Worm (Caenorhabditis elegans) whole organism, young adult: ENCODE data around the gene ZK899.6.

Experiments
- F49E8.2 ChIP-seq: sonication (generic microtip); optimal IDR thresholded peaks from 3 replicates; lab custom pipeline; 2017; ENCODE audit warnings: missing genetic modification characterization, mild to moderate bottlenecking, missing compliant biosample characterization, antibody characterized with exemption, moderate library complexity; ENCODE audit not compliant: insufficient read depth
- ceh-100 ChIP-seq: fragments of 200-800 bp; sonication (Bioruptor generic); IDR thresholded peaks from 2 replicates; pipeline ENCODE4 v1.3.6; 2022; ENCODE audit warnings: missing genetic modification reagents, missing genetic modification characterization, missing compliant biosample characterization
- dpl-1 ChIP-seq: fragments of 150-350 bp; optimal IDR thresholded peaks from 2 replicates; lab custom pipeline; 2014; ENCODE audit warnings: missing biosample characterization, missing genetic modification reagents, missing genetic modification characterization
- hlh-12 ChIP-seq: sonication (generic microtip); optimal IDR thresholded peaks from 2 replicates; lab custom pipeline; 2016; ENCODE audit warnings: missing genetic modification characterization, missing compliant biosample characterization
- lin-40 ChIP-seq: sonication (generic microtip); optimal IDR thresholded peaks from 2 replicates; lab custom pipeline; 2016; ENCODE audit warnings: missing genetic modification characterization, mild to moderate bottlenecking, missing compliant biosample characterization, missing genotype, missing genetic modification reagents
- snpc-4 ChIP-seq, 5 experiments: fragments of 150-350 bp in 1 of 5; sonication (generic microtip) in 4 of 5; optimal IDR thresholded peaks; 2 replicates each; lab custom pipeline; 2014 to 2018; ENCODE audit warnings: missing genetic modification characterization in 5 of 5, missing biosample characterization in 3 of 5, antibody characterized with exemption in 2 of 5, mild to moderate bottlenecking in 2 of 5, missing compliant biosample characterization in 2 of 5, missing genotype in 2 of 5, moderate library complexity in 2 of 5, missing genetic modification reagents in 1 of 5
- sptf-2 ChIP-seq: fragments of 200-800 bp; sonication (Bioruptor generic); optimal IDR thresholded peaks from 2 replicates; lab custom pipeline; 2018; ENCODE audit warnings: mild to moderate bottlenecking, missing genetic modification characterization, missing compliant biosample characterization
- tbx-9 ChIP-seq: sonication (generic microtip); optimal IDR thresholded peaks from 2 replicates; lab custom pipeline; 2016; ENCODE audit warnings: borderline replicate concordance, missing genetic modification characterization, inconsistent platforms, missing compliant biosample characterization
- xnd-1 ChIP-seq: sonication (generic microtip); optimal IDR thresholded peaks from 2 replicates; lab custom pipeline; 2016; ENCODE audit warnings: missing genotype, missing genetic modification reagents, missing genetic modification characterization, missing compliant biosample characterization
- zim-3 ChIP-seq: sonication (generic microtip); optimal IDR thresholded peaks from 2 replicates; lab custom pipeline; 2017; ENCODE audit warnings: mild to moderate bottlenecking, missing genetic modification characterization, moderate library complexity, missing compliant biosample characterization

ce11 chrX:9452483-9453198, 10.5 kb upstream of the ZK899.6 start, which contains the start of gene ZK899.3:
- TF ChIP-seq snpc-4 (GFP tag; optimal IDR thresholded peaks at IDR 0.05; lab: Kevin White, UChicago), result no peak
- TF ChIP-seq snpc-4 (tag; optimal IDR thresholded peaks at IDR 0.05; lab: Kevin White, UChicago), result no peak
- no peak for TF ChIP-seq xnd-1 (tag; lab: Kevin White, UChicago)
- TF ChIP-seq dpl-1 (GFP tag; lab: Kevin White, UChicago), result no peak
- no peak for TF ChIP-seq F49E8.2 (tag; lab: Kevin White, UChicago)
- TF ChIP-seq ceh-100, result no peak
- TF ChIP-seq lin-40 (tag; lab: Kevin White, UChicago), result no peak
- TF ChIP-seq zim-3 (tag; lab: Kevin White, UChicago), result no peak
- TF ChIP-seq sptf-2 (GFP tag; lab: Kevin White, UChicago), result no peak
- no peak for TF ChIP-seq tbx-9 (tag; lab: Kevin White, UChicago)
- no peak for TF ChIP-seq hlh-12 (tag; lab: Kevin White, UChicago)
